Worm (Caenorhabditis elegans): Measurements from ENCODE around the gene R151.8.
A peak's percentile ranks its signal among the peaks of the same experiment; 100 is the strongest.

Gene R151.8

ce11 chrIII:7181822-7182221 lies 47.8 kb downstream of the R151.8 start, which contains the start of gene epg-4 (continued):
- TF ChIP-seq ceh-28 (tag; optimal IDR thresholded peaks at IDR 0.05), result no peak
- TF ChIP-seq Y48G9A.11 (GFP tag; IDR thresholded peaks at IDR 0.05), result no peak
- peak; percentile 96 for TF ChIP-seq hlh-30 (tag; optimal IDR thresholded peaks at IDR 0.05; ENCODE audit: insufficient read depth)
- no peak for TF ChIP-seq fos-1 (tag; optimal IDR thresholded peaks at IDR 0.05)
- no peak for TF ChIP-seq nhr-76 (tag; optimal IDR thresholded peaks at IDR 0.05)
- peak; percentile 14 for TF ChIP-seq nhr-111 (GFP tag; optimal IDR thresholded peaks at IDR 0.05)
- no peak for TF ChIP-seq nhr-10 (tag; optimal IDR thresholded peaks at IDR 0.05)
- TF ChIP-seq nhr-6 (tag; optimal IDR thresholded peaks at IDR 0.05), result no peak
- TF ChIP-seq dmd-9 (GFP tag; IDR thresholded peaks at IDR 0.05), result no peak
- TF ChIP-seq mdl-1 (tag; optimal IDR thresholded peaks at IDR 0.05), result no peak
- TF ChIP-seq nhr-28 (tag; optimal IDR thresholded peaks at IDR 0.05), result peak; percentile 52

- TF ChIP-seq ztf-11 (tag; optimal IDR thresholded peaks at IDR 0.05) (no peak), madf-5 (GFP tag; IDR thresholded peaks at IDR 0.05) (0 out of 4 replicates have a peak, but pooled peaks have one; percentile 23 to 55), unc-39 (tag; optimal IDR thresholded peaks at IDR 0.05) (no peak), T26A8.4 (GFP tag; IDR thresholded peaks at IDR 0.05) (no peak), lin-38 (GFP tag; IDR thresholded peaks at IDR 0.05) (peak; percentile 53), vab-7 (GFP tag; IDR thresholded peaks at IDR 0.05) (no peak), lir-3 (tag; optimal IDR thresholded peaks at IDR 0.05) (no peak), nhr-11 (tag; optimal IDR thresholded peaks at IDR 0.05) (no peak), nhr-48 (tag; optimal IDR thresholded peaks at IDR 0.05) (no peak), daf-16 (GFP tag; optimal IDR thresholded peaks at IDR 0.05) (no peak), daf-16 (tag; optimal IDR thresholded peaks at IDR 0.05) (no peak), set-16 (GFP tag; IDR thresholded peaks at IDR 0.05) (no peak), zip-11 (GFP tag; IDR thresholded peaks at IDR 0.05) (no peak), fos-1 (tag; optimal IDR thresholded peaks at IDR 0.05) (no peak), daf-19 (GFP tag; conservative IDR thresholded peaks at IDR 0.05) (no peak), Y48G9A.11 (GFP tag; IDR thresholded peaks at IDR 0.05) (peak; percentile 51; the same call in 1 of the 2 replicates), nhr-25 (tag; optimal IDR thresholded peaks at IDR 0.05; ENCODE audit: borderline replicate concordance, insufficient read depth) (no peak), spr-3 (GFP tag; optimal IDR thresholded peaks at IDR 0.05) (no peak), ceh-82 (tag; optimal IDR thresholded peaks at IDR 0.05) (no peak), pha-4 (GFP tag; IDR thresholded peaks at IDR 0.05) (peak; percentile 52), pha-4 (tag; optimal IDR thresholded peaks at IDR 0.05) (no peak), Y105C5A.15 (GFP tag; IDR thresholded peaks at IDR 0.05) (peak; percentile 69; the same call in 1 of the 2 replicates), mxl-3 (GFP tag; optimal IDR thresholded peaks at IDR 0.05) (no peak), ama-1 (optimal IDR thresholded peaks at IDR 0.05) (peak; percentile 82), mes-2 (tag; optimal IDR thresholded peaks at IDR 0.05; ENCODE audit: poor library complexity, severe bottlenecking) (peak; percentile 34), snpc-4 (tag; optimal IDR thresholded peaks at IDR 0.05) (no peak), lsy-2 (tag; optimal IDR thresholded peaks at IDR 0.05) (peak in 1 of 2 experiments; percentile 14), egl-43 (GFP tag; IDR thresholded peaks at IDR 0.05) (peak; percentile 67; the same call in 1 of the 2 replicates), snpc-1.2 (GFP tag; IDR thresholded peaks at IDR 0.05) (peak; percentile 56; the same call in 1 of the 2 replicates), dve-1 (tag; optimal IDR thresholded peaks at IDR 0.05; ENCODE audit: insufficient read depth) (no peak), hmg-1.1 (GFP tag; IDR thresholded peaks at IDR 0.05) (no peak), nhr-10 (tag; optimal IDR thresholded peaks at IDR 0.05) (no peak), ctbp-1 (GFP tag; IDR thresholded peaks at IDR 0.05) (0 out of 2 replicates have a peak, but pooled peaks have one; percentile 39), unc-62 (GFP tag; optimal IDR thresholded peaks at IDR 0.05 in 1 of 2) (peak in 1 of 2 experiments; percentile 17), unc-62 (tag; optimal IDR thresholded peaks at IDR 0.05) (no peak)
Observed at ce11 chrIII:7180613-7181012, 49.0 kb downstream of the R151.8 start, which contains the start of gene ndab-2. Gene ndab-2, plus strand, starts transcription at chrIII:7180752.

Data from whole organism, L4 larva.